Worm (Caenorhabditis elegans): ENCODE data around the gene F42F12.14.

DNA sequence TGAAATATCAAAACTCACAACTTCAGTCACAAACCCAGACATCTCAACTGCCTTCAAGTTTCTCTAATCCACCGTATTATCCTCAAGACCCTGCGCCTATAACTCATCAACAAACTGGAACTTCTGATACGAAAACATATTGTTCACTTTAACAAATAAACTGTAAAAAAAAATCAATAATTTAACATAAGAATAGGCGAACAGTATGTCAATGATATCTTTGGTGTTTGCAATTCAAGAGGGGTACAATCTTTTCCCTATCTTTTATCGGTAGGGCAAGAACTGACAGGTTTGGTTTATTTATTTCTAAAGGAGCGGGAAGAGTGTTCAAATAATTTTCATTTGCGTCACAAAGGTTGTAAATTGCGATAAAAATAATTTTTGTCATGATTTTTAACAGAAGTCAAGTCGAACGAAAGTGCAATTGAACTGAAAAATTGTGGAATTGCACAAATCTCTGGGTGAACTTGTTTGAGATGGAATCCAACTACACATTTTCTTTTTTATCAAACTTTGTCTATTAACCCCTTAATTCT is 14.6 kb downstream of the F42F12.14 start:
- TF ChIP-seq sox-4 (tag; optimal IDR thresholded peaks at IDR 0.05), result no peak
- TF ChIP-seq ceh-34 (tag; optimal IDR thresholded peaks at IDR 0.05), result peak; percentile 67
- peak; percentile 73 for TF ChIP-seq nhr-11 (tag; optimal IDR thresholded peaks at IDR 0.05)
- TF ChIP-seq fkh-10 (GFP tag; optimal IDR thresholded peaks at IDR 0.05), result no peak
- no peak for TF ChIP-seq pha-4 (tag; optimal IDR thresholded peaks at IDR 0.05)
- TF ChIP-seq nfya-1 (tag; optimal IDR thresholded peaks at IDR 0.05), result peak; percentile 87
- TF ChIP-seq unc-86 (tag; optimal IDR thresholded peaks at IDR 0.05), result no peak
- TF ChIP-seq elt-2 (tag; optimal IDR thresholded peaks at IDR 0.05), result peak; percentile 64
- no peak for TF ChIP-seq fax-1 (tag; optimal IDR thresholded peaks at IDR 0.05)
- no peak for TF ChIP-seq ceh-9 (tag; optimal IDR thresholded peaks at IDR 0.05)
- no peak for TF ChIP-seq nhr-232 (tag; optimal IDR thresholded peaks at IDR 0.05)
- peak; percentile 85 for TF ChIP-seq rnt-1 (tag; optimal IDR thresholded peaks at IDR 0.05)

All from whole organism, late embryonic.